Worm (Caenorhabditis elegans): ENCODE measurements around the gene cgh-1.

ce11 chrIII:7508128-7508635 lies 10.6 kb upstream of the cgh-1 start, which contains the start of gene cls-1:
- TF ChIP-seq F39B2.1 (GFP tag; IDR thresholded peaks at IDR 0.05) (no peak), ama-1 (optimal IDR thresholded peaks at IDR 0.05) (no peak), ama-1 (GFP tag; optimal IDR thresholded peaks at IDR 0.05) (no peak), attf-3 (GFP tag; conservative IDR thresholded peaks at IDR 0.05) (no peak), lsl-1 (GFP tag; optimal IDR thresholded peaks at IDR 0.05) (no peak), tbp1 (GFP tag; optimal IDR thresholded peaks at IDR 0.05) (no peak), efl-1 (GFP tag; optimal IDR thresholded peaks at IDR 0.05) (no peak)
